Fruit fly (Drosophila melanogaster) whole organism, embryonic: ENCODE results near the gene U2af50.

ENCODE experiments used
- Adf1 ChIP-seq: fragments of 200-800 bp; sonication (Bioruptor generic); IDR thresholded peaks from 2 replicates; pipeline ENCODE4 v1.3.6; 2022; ENCODE audit warnings: missing biosample characterization, missing genetic modification characterization
- Antp ChIP-seq: fragments of 200-800 bp; sonication (Bioruptor generic); optimal IDR thresholded peaks from 3 replicates; lab custom pipeline; 2016; ENCODE audit warnings: missing biosample characterization, missing genetic modification characterization
- B-H2 ChIP-seq: fragments of 200-800 bp; sonication (Bioruptor generic); optimal IDR thresholded peaks from 2 replicates; lab custom pipeline; 2018; ENCODE audit warnings: missing biosample characterization, mild to moderate bottlenecking, missing genetic modification characterization
- CG12219 ChIP-seq: fragments of 200-800 bp; sonication (Bioruptor generic); optimal IDR thresholded peaks from 3 replicates; lab custom pipeline; 2018; ENCODE audit warnings: missing biosample characterization, mild to moderate bottlenecking, missing genetic modification characterization
- CG12659 ChIP-seq: fragments of 200-800 bp; sonication (Bioruptor generic); optimal IDR thresholded peaks from 3 replicates; lab custom pipeline; 2017; ENCODE audit warnings: mild to moderate bottlenecking, missing biosample characterization, missing genetic modification reagents, missing genetic modification characterization
- CG12769 ChIP-seq: fragments of 200-800 bp; sonication (Bioruptor generic); optimal IDR thresholded peaks from 2 replicates; lab custom pipeline; 2019; ENCODE audit warnings: missing biosample characterization, mild to moderate bottlenecking, missing genetic modification characterization, moderate library complexity
- CG17186 ChIP-seq: fragments of 200-800 bp; sonication (Bioruptor generic); optimal IDR thresholded peaks from 3 replicates; lab custom pipeline; 2017; ENCODE audit warnings: missing biosample characterization, missing genetic modification reagents, missing genetic modification characterization
- CG17328 ChIP-seq: fragments of 200-800 bp; sonication (Bioruptor generic); IDR thresholded peaks from 2 replicates; pipeline ENCODE4 v1.3.6; 2022; ENCODE audit warnings: missing biosample characterization, missing genetic modification characterization
- CG17385 ChIP-seq: fragments of 200-800 bp; sonication (Bioruptor generic); optimal IDR thresholded peaks from 3 replicates; lab custom pipeline; 2018; ENCODE audit warnings: missing biosample characterization, mild to moderate bottlenecking, missing genetic modification characterization
- CG17912 ChIP-seq: fragments of 200-800 bp; sonication (Bioruptor generic); optimal IDR thresholded peaks from 2 replicates; lab custom pipeline; 2018; ENCODE audit warnings: missing biosample characterization, mild to moderate bottlenecking, missing genetic modification characterization
- CG31224 ChIP-seq: fragments of 200-800 bp; sonication (Bioruptor generic); IDR thresholded peaks from 2 replicates; pipeline ENCODE4 v1.3.6; 2022; ENCODE audit warnings: missing biosample characterization, missing genetic modification characterization
- CG31441 ChIP-seq: fragments of 200-800 bp; sonication (Bioruptor generic); IDR thresholded peaks from 2 replicates; pipeline ENCODE4 v1.3.6; 2022; ENCODE audit warnings: missing biosample characterization, missing genetic modification characterization
- CG3726 ChIP-seq: fragments of 200-800 bp; sonication (Bioruptor generic); IDR thresholded peaks from 3 replicates; pipeline ENCODE4, ENCODE4 v1.3.6; 2022; ENCODE audit warnings: missing biosample characterization, missing genetic modification characterization
- CG43689 ChIP-seq: fragments of 200-800 bp; sonication (Bioruptor generic); IDR thresholded peaks from 2 replicates; pipeline ENCODE4 v1.3.6; 2022; ENCODE audit warnings: missing biosample characterization, missing genetic modification characterization
- CG4617 ChIP-seq: fragments of 200-800 bp; sonication (Bioruptor generic); optimal IDR thresholded peaks from 3 replicates; lab custom pipeline; 2016; ENCODE audit warnings: missing biosample characterization, missing genetic modification characterization, borderline replicate concordance
- CG6791 ChIP-seq: fragments of 200-800 bp; sonication (Bioruptor generic); IDR thresholded peaks from 3 replicates; pipeline ENCODE4 v1.3.6; 2022; ENCODE audit warnings: missing biosample characterization, missing genetic modification characterization; ENCODE audit not compliant: partially characterized antibody
- CG6813 ChIP-seq: fragments of 200-800 bp; sonication (Bioruptor generic); optimal IDR thresholded peaks from 2 replicates; lab custom pipeline; 2017; ENCODE audit warnings: missing biosample characterization, missing genetic modification characterization, mild to moderate bottlenecking, moderate library complexity, missing genetic modification reagents
- CG7786 ChIP-seq: fragments of 200-800 bp; sonication (Bioruptor generic); optimal IDR thresholded peaks from 2 replicates; lab custom pipeline; 2016; ENCODE audit warnings: missing biosample characterization, missing genetic modification characterization
- CG8944 ChIP-seq: fragments of 200-800 bp; sonication (Bioruptor generic); optimal IDR thresholded peaks from 3 replicates; lab custom pipeline; 2016; ENCODE audit warnings: missing biosample characterization, missing genetic modification characterization
- CG9437 ChIP-seq: fragments of 200-800 bp; sonication (Bioruptor generic); optimal IDR thresholded peaks from 2 replicates; lab custom pipeline; 2018; ENCODE audit warnings: missing biosample characterization, mild to moderate bottlenecking, missing genetic modification characterization
- CHES-1-like ChIP-seq: fragments of 200-800 bp; sonication (Bioruptor generic); optimal IDR thresholded peaks from 2 replicates; lab custom pipeline; 2016; ENCODE audit warnings: missing biosample characterization, missing genetic modification characterization
- CoRest ChIP-seq: fragments of 200-800 bp; sonication (Bioruptor generic); optimal IDR thresholded peaks from 3 replicates; lab custom pipeline; 2018; ENCODE audit warnings: missing biosample characterization, mild to moderate bottlenecking, missing genetic modification characterization, moderate library complexity
- Doc2 ChIP-seq: fragments of 200-800 bp; sonication (Bioruptor generic); IDR thresholded peaks from 2 replicates; pipeline ENCODE4 v1.3.6; 2022; ENCODE audit warnings: missing biosample characterization, missing genetic modification characterization
- Dp ChIP-seq: fragments of 200-800 bp; sonication (Bioruptor generic); optimal IDR thresholded peaks from 2 replicates; lab custom pipeline; 2018; ENCODE audit warnings: missing biosample characterization, mild to moderate bottlenecking, missing genetic modification characterization, moderate library complexity
- Gsc ChIP-seq: fragments of 200-800 bp; sonication (Bioruptor generic); IDR thresholded peaks from 2 replicates; pipeline ENCODE4 v1.3.6; 2022; ENCODE audit warnings: missing biosample characterization, missing genetic modification characterization
- Hey ChIP-seq: fragments of 200-800 bp; sonication (Bioruptor generic); optimal IDR thresholded peaks from 3 replicates; lab custom pipeline; 2018; ENCODE audit warnings: missing biosample characterization, mild to moderate bottlenecking, missing genetic modification characterization
- Hmr ChIP-seq: fragments of 200-800 bp; sonication (Bioruptor generic); optimal IDR thresholded peaks from 3 replicates; lab custom pipeline; 2017; ENCODE audit warnings: mild to moderate bottlenecking, missing biosample characterization, missing genetic modification reagents, missing genetic modification characterization
- Hr78 ChIP-seq, 2 experiments: fragments of 200-800 bp in 1 of 2; fragments of >200 bp in 1 of 2; sonication (Bioruptor generic) in 1 of 2; optimal IDR thresholded peaks; 2 replicates each; lab custom pipeline; 2017 to 2019; ENCODE audit warnings: missing biosample characterization in 2 of 2, missing genetic modification characterization in 2 of 2, mild to moderate bottlenecking in 1 of 2, moderate library complexity in 1 of 2
- Kr ChIP-seq: fragments of 200-800 bp; sonication (Bioruptor generic); optimal IDR thresholded peaks from 2 replicates; lab custom pipeline; 2017; ENCODE audit warnings: missing biosample characterization, mild to moderate bottlenecking, missing genetic modification characterization
- NC2β ChIP-seq: fragments of 200-800 bp; sonication (Bioruptor generic); optimal IDR thresholded peaks from 2 replicates; lab custom pipeline; 2016; ENCODE audit warnings: missing biosample characterization, missing genetic modification characterization
- Rx ChIP-seq: fragments of 200-800 bp; sonication (Bioruptor generic); IDR thresholded peaks from 2 replicates; pipeline ENCODE4 v1.3.6; 2022; ENCODE audit warnings: missing biosample characterization, missing genetic modification characterization
- Scr ChIP-seq: fragments of 200-800 bp; sonication (Bioruptor generic); IDR thresholded peaks from 2 replicates; pipeline ENCODE4 v1.3.6; 2022; ENCODE audit warnings: missing biosample characterization, missing genetic modification characterization; ENCODE audit not compliant: partially characterized antibody
- Sox102F ChIP-seq: fragments of 200-800 bp; sonication (Bioruptor generic); optimal IDR thresholded peaks from 2 replicates; lab custom pipeline; 2018; ENCODE audit warnings: missing biosample characterization, mild to moderate bottlenecking, missing genetic modification characterization, moderate library complexity
- Sry-δ ChIP-seq: fragments of 200-800 bp; sonication (Bioruptor generic); optimal IDR thresholded peaks from 2 replicates; lab custom pipeline; 2016; ENCODE audit warnings: missing biosample characterization, missing genetic modification characterization
- YL-1 ChIP-seq: fragments of 200-800 bp; sonication (Bioruptor generic); optimal IDR thresholded peaks from 3 replicates; lab custom pipeline; 2017; ENCODE audit warnings: missing biosample characterization, mild to moderate bottlenecking, missing genetic modification characterization
- aop ChIP-seq: fragments of 200-800 bp; sonication (Bioruptor generic); IDR thresholded peaks from 2 replicates; pipeline ENCODE4 v1.3.6; 2022; ENCODE audit warnings: missing biosample characterization, missing genetic modification characterization
- br ChIP-seq: fragments of >200 bp; optimal IDR thresholded peaks from 2 replicates; lab custom pipeline; 2017
- chinmo ChIP-seq: fragments of 200-800 bp; sonication (Bioruptor generic); IDR thresholded peaks from 4 replicates; pipeline ENCODE4 v1.3.6; 2022; ENCODE audit warnings: missing biosample characterization, missing genetic modification characterization; ENCODE audit not compliant: partially characterized antibody
- crp ChIP-seq, 2 experiments: fragments of 200-800 bp; sonication (Bioruptor generic); optimal IDR thresholded peaks; 2 replicates in 1 of 2; 3 replicates in 1 of 2; lab custom pipeline; 2017; ENCODE audit warnings: missing biosample characterization in 2 of 2, missing genetic modification characterization in 2 of 2, mild to moderate bottlenecking in 1 of 2, moderate library complexity in 1 of 2
- da ChIP-seq: fragments of 200-800 bp; sonication (Bioruptor generic); optimal IDR thresholded peaks from 2 replicates; lab custom pipeline; 2016; ENCODE audit warnings: missing biosample characterization, missing genetic modification characterization
- dimm ChIP-seq: fragments of 200-800 bp; sonication (Bioruptor generic); IDR thresholded peaks from 2 replicates; pipeline ENCODE4 v1.3.6; 2022; ENCODE audit warnings: missing biosample characterization, missing genetic modification characterization
- fru ChIP-seq: fragments of >200 bp; optimal IDR thresholded peaks from 2 replicates; lab custom pipeline; 2017
- jing ChIP-seq: fragments of 200-800 bp; sonication (Bioruptor generic); optimal IDR thresholded peaks from 2 replicates; lab custom pipeline; 2018; ENCODE audit warnings: missing biosample characterization, mild to moderate bottlenecking, missing genetic modification characterization
- maf-S ChIP-seq: fragments of 200-800 bp; sonication (Bioruptor generic); optimal IDR thresholded peaks from 2 replicates; lab custom pipeline; 2016; ENCODE audit warnings: missing biosample characterization, missing genetic modification characterization
- mirr ChIP-seq: fragments of 200-800 bp; sonication (Bioruptor generic); optimal IDR thresholded peaks from 3 replicates; lab custom pipeline; 2018; ENCODE audit warnings: missing biosample characterization, mild to moderate bottlenecking, missing genetic modification characterization
- oc ChIP-seq: fragments of 200-800 bp; sonication (Bioruptor generic); optimal IDR thresholded peaks from 2 replicates; lab custom pipeline; 2018; ENCODE audit warnings: missing biosample characterization, mild to moderate bottlenecking, missing genetic modification characterization, moderate library complexity
- sima ChIP-seq: fragments of 200-800 bp; sonication (Bioruptor generic); optimal IDR thresholded peaks from 2 replicates; lab custom pipeline; 2016; ENCODE audit warnings: missing biosample characterization, missing genetic modification characterization
- sr ChIP-seq: fragments of 200-800 bp; sonication (Bioruptor generic); IDR thresholded peaks from 3 replicates; pipeline ENCODE4 v1.3.6; 2022; ENCODE audit warnings: missing biosample characterization, missing genetic modification characterization
- tgo ChIP-seq: fragments of 200-800 bp; sonication (Bioruptor generic); IDR thresholded peaks from 3 replicates; pipeline ENCODE4 v1.3.6; 2022; ENCODE audit warnings: missing biosample characterization, missing genetic modification characterization
- unc-4 ChIP-seq: fragments of 200-800 bp; sonication (Bioruptor generic); IDR thresholded peaks from 2 replicates; pipeline ENCODE4 v1.3.6; 2022; ENCODE audit warnings: missing biosample characterization, missing genetic modification characterization; ENCODE audit not compliant: partially characterized antibody

Gene U2af50

DNA sequence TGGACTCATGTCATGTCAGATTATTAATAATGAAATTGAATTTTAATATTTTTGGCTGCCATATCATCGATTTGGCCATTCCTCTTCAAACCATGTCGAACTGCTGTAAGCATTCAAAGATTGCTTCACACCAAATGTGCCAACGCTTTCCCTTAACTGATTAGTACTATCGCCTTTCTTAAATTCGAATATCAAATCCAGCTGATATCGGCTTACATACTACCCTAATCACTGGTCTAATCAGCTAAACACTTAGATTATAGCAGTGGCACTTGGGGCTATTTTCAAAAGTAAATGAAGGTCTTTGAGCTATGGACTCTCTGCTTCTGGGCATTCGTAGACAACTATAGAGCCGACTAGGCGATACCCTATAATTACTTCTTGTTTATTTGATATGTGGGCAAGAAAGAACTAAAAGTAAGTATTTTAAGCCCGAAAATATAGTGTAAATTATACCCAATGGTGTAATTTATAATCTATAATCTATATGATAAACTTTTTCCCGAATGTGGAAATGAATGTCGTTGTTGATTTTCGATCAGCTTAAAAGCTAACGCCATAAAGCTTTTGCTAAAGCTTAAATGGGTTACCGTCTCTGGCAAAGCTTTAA lies 45.1 kb upstream of the U2af50 start (continued):
- TF ChIP-seq CG17912 (no peak), CG17186 (GFP tag; lab: Kevin White, UChicago) (no peak), sima (GFP tag; lab: Kevin White, UChicago) (no peak), chinmo (no peak), Rx (GFP tag; lab: Robert Waterston, UW) (peak; percentile 63), Hr78 (GFP tag; optimal IDR thresholded peaks at IDR 0.05; lab: Kevin White, UChicago) (peak in 1 of 2 experiments; percentile 8), Sox102F (peak; percentile 88), maf-S (peak; percentile 45), fru (lab: Kevin White, UChicago) (no peak), NC2β (no peak), br (lab: Kevin White, UChicago) (no peak), CG31224 (0 out of 2 replicates have a peak, but pooled peaks have one; percentile 53), CG4617 (GFP tag; lab: Kevin White, UChicago) (no peak), Sry-δ (peak; percentile 14), crp (GFP tag; optimal IDR thresholded peaks at IDR 0.05; lab: Kevin White, UChicago) (peak in 1 of 2 experiments; percentile 23), Gsc (no peak), aop (no peak), CHES-1-like (GFP tag; lab: Kevin White, UChicago) (peak; percentile 18), CG17385 (GFP tag; lab: Kevin White, UChicago) (peak; percentile 68), Doc2 (no peak), da (no peak), dimm (no peak), Scr (GFP tag; lab: Robert Waterston, UW) (no peak), CG6791 (GFP tag; lab: Robert Waterston, UW) (no peak), CG31441 (no peak; the same call in 1 of the 2 replicates), CG9437 (GFP tag; lab: Kevin White, UChicago) (peak; percentile 55), YL-1 (GFP tag; lab: Kevin White, UChicago) (no peak), CG12769 (tag; lab: Kevin White, UChicago) (no peak), CG43689 (GFP tag; lab: Robert Waterston, UW) (peak; percentile 65), oc (tag; lab: Kevin White, UChicago) (peak; percentile 74), CG7786 (GFP tag; lab: Kevin White, UChicago) (peak; percentile 31), Hey (tag; lab: Kevin White, UChicago) (peak; percentile 55), jing (GFP tag; lab: Kevin White, UChicago) (peak; percentile 49), B-H2 (GFP tag; lab: Kevin White, UChicago) (no peak), CG12219 (peak; percentile 77), CG8944 (peak; percentile 26), CG6813 (GFP tag; lab: Kevin White, UChicago) (peak; percentile 67), sr (GFP tag; lab: Robert Waterston, UW) (peak; percentile 38; the same call in 1 of the 3 replicates), Kr (GFP tag; lab: Kevin White, UChicago) (no peak), CG17328 (GFP tag; lab: Robert Waterston, UW) (peak; percentile 71), Adf1 (GFP tag; lab: Robert Waterston, UW) (peak; percentile 50), CG3726 (GFP tag; lab: Robert Waterston, UW) (0 out of 3 replicates have a peak, but pooled peaks have one; percentile 15), CoRest (peak; percentile 77), mirr (GFP tag; lab: Kevin White, UChicago) (peak; percentile 98), unc-4 (GFP tag; lab: Robert Waterston, UW) (no peak), CG12659 (GFP tag; lab: Kevin White, UChicago) (peak; percentile 78), tgo (GFP tag; lab: Robert Waterston, UW) (peak; percentile 84), Dp (GFP tag; lab: Kevin White, UChicago) (no peak), Hmr (peak; percentile 87), Antp (GFP tag; lab: Kevin White, UChicago) (peak; percentile 17)
